Worm (Caenorhabditis elegans): ENCODE data around the gene T12A2.21.
A peak's percentile ranks its signal among the peaks of the same experiment; 100 is the strongest.

The T12A2.21 gene

ce11 chrIII:6198378-6199234, 37.9 kb downstream of the T12A2.21 start, which contains the start of the genes C23G10.7 and rpn-2:
Gene C23G10.7, minus strand, starts transcription at chrIII:6198414.
Gene rpn-2, plus strand, starts transcription at chrIII:6199184.
- TF ChIP-seq lin-38 (GFP tag; IDR thresholded peaks at IDR 0.05) (peak; percentile 77), lir-3 (tag; optimal IDR thresholded peaks at IDR 0.05) (no peak), hlh-11 (tag; optimal IDR thresholded peaks at IDR 0.05) (no peak), ceh-44 (GFP tag; IDR thresholded peaks at IDR 0.05) (no peak), daf-8 (GFP tag; IDR thresholded peaks at IDR 0.05) (no peak), ztf-7 (tag; optimal IDR thresholded peaks at IDR 0.05) (peak; percentile 41), nhr-111 (GFP tag; optimal IDR thresholded peaks at IDR 0.05) (no peak), ceh-82 (tag; optimal IDR thresholded peaks at IDR 0.05) (no peak), hmg-1.1 (GFP tag; IDR thresholded peaks at IDR 0.05) (peak; percentile 53; the same call in 1 of the 2 replicates), hif-1 (tag; optimal IDR thresholded peaks at IDR 0.05) (peak in 1 of 2 experiments; percentile 28), hlh-30 (tag; optimal IDR thresholded peaks at IDR 0.05; ENCODE audit: insufficient read depth) (peak; percentile 40), T26A8.4 (GFP tag; IDR thresholded peaks at IDR 0.05) (peak; percentile 70), snpc-4 (tag; optimal IDR thresholded peaks at IDR 0.05) (no peak), sdz-12 (GFP tag; optimal IDR thresholded peaks at IDR 0.05) (no peak), nhr-6 (tag; optimal IDR thresholded peaks at IDR 0.05) (peak; percentile 66), nhr-10 (tag; optimal IDR thresholded peaks at IDR 0.05) (no peak), mep-1 (tag; optimal IDR thresholded peaks at IDR 0.05) (peak; percentile 64), tag-97 (GFP tag; IDR thresholded peaks at IDR 0.05) (no peak), nhr-237 (tag; optimal IDR thresholded peaks at IDR 0.05) (no peak), nhr-102 (tag; optimal IDR thresholded peaks at IDR 0.05) (peak; percentile 55), dmd-6 (GFP tag; IDR thresholded peaks at IDR 0.05) (peak; percentile 31; the same call in 1 of the 2 replicates), gei-8 (GFP tag; optimal IDR thresholded peaks at IDR 0.05) (no peak), mxl-3 (GFP tag; optimal IDR thresholded peaks at IDR 0.05) (no peak), mdt-29 (GFP tag; IDR thresholded peaks at IDR 0.05) (no peak), Y48G9A.11 (GFP tag; IDR thresholded peaks at IDR 0.05) (peak; percentile 60; the same call in 1 of the 2 replicates), ceh-32 (tag; optimal IDR thresholded peaks at IDR 0.05; ENCODE audit: poor library complexity) (no peak), lsy-2 (tag; optimal IDR thresholded peaks at IDR 0.05) (peak in 1 of 2 experiments; percentile 80), F26F4.8 (GFP tag; conservative IDR thresholded peaks at IDR 0.05) (no peak), lin-1 (GFP tag; IDR thresholded peaks at IDR 0.05) (no peak), dmd-9 (GFP tag; IDR thresholded peaks at IDR 0.05) (no peak), egl-27 (tag; optimal IDR thresholded peaks at IDR 0.05) (no peak), lin-13 (GFP tag; optimal IDR thresholded peaks at IDR 0.05) (no peak), nhr-25 (tag; optimal IDR thresholded peaks at IDR 0.05; ENCODE audit: borderline replicate concordance, insufficient read depth) (no peak), aly-2 (tag; optimal IDR thresholded peaks at IDR 0.05) (no peak), zip-2 (tag; optimal IDR thresholded peaks at IDR 0.05) (no peak), ces-1 (GFP tag; optimal IDR thresholded peaks at IDR 0.05) (no peak), dpl-1 (GFP tag; optimal IDR thresholded peaks at IDR 0.05) (peak; percentile 75), egl-43 (GFP tag; IDR thresholded peaks at IDR 0.05) (no peak), Y5F2A.4 (GFP tag; optimal IDR thresholded peaks at IDR 0.05) (no peak), nhr-28 (tag; optimal IDR thresholded peaks at IDR 0.05) (peak; percentile 35), ceh-20 (GFP tag; IDR thresholded peaks at IDR 0.05) (no peak), nhr-48 (tag; optimal IDR thresholded peaks at IDR 0.05) (peak; percentile 1), unc-130 (GFP tag; optimal IDR thresholded peaks at IDR 0.05) (peak; percentile 49), rbr-2 (tag; optimal IDR thresholded peaks at IDR 0.05) (peak; percentile 65), duxl-1 (tag; optimal IDR thresholded peaks at IDR 0.05; ENCODE audit: poor library complexity) (no peak), zfp-3 (GFP tag; conservative IDR thresholded peaks at IDR 0.05) (no peak), daf-16 (GFP tag; optimal IDR thresholded peaks at IDR 0.05) (peak in 1 of 2 experiments; percentile 52), daf-16 (tag; optimal IDR thresholded peaks at IDR 0.05) (peak; percentile 65), fos-1 (tag; optimal IDR thresholded peaks at IDR 0.05) (no peak)
